Fruit fly (Drosophila melanogaster): ENCODE data around the gene Kcmf1.

Kcmf1 gene

dm6 chr3R:9027082-9027481 is 12.4 kb upstream of the Kcmf1 start (continued):
- no peak for TF ChIP-seq Hr39 (optimal IDR thresholded peaks at IDR 0.05)
- TF ChIP-seq CG4360 (GFP tag; IDR thresholded peaks at IDR 0.05): peak; percentile 36; the same call in 1 of the 2 replicates
- TF ChIP-seq Nf-YA (GFP tag; IDR thresholded peaks at IDR 0.05): peak; percentile 7; the same call in 1 of the 2 replicates
- peak in 1 of 2 experiments; percentile 75 for TF ChIP-seq Eip74EF (GFP tag; optimal IDR thresholded peaks at IDR 0.05)
- TF ChIP-seq az2 (GFP tag; optimal IDR thresholded peaks at IDR 0.05): no peak
- no peak for TF ChIP-seq CG8359 (GFP tag; optimal IDR thresholded peaks at IDR 0.05; ENCODE audit: borderline replicate concordance)
- no peak for TF ChIP-seq Tbp (GFP tag; optimal IDR thresholded peaks at IDR 0.05)
- TF ChIP-seq tap (tag; optimal IDR thresholded peaks at IDR 0.05): no peak
- TF ChIP-seq nerfin-1 (tag; optimal IDR thresholded peaks at IDR 0.05): peak; percentile 0
- TF ChIP-seq lilli (GFP tag; optimal IDR thresholded peaks at IDR 0.05): no peak
- TF ChIP-seq abd-A (tag; optimal IDR thresholded peaks at IDR 0.05): peak; percentile 73
- no peak for TF ChIP-seq gt (GFP tag; IDR thresholded peaks at IDR 0.05)
- no peak for TF ChIP-seq CG14050 (GFP tag; IDR thresholded peaks at IDR 0.05)
- no peak for TF ChIP-seq pzg (GFP tag; optimal IDR thresholded peaks at IDR 0.05)
- no peak for TF ChIP-seq gcm (GFP tag; optimal IDR thresholded peaks at IDR 0.05)
- peak; percentile 62; the same call in 1 of the 2 replicates for TF ChIP-seq vvl (GFP tag; IDR thresholded peaks at IDR 0.05)
- TF ChIP-seq CG12299 (tag; optimal IDR thresholded peaks at IDR 0.05): no peak
- TF ChIP-seq dmrt99B (tag; optimal IDR thresholded peaks at IDR 0.05): no peak
- TF ChIP-seq chinmo (GFP tag; IDR thresholded peaks at IDR 0.05; ENCODE audit: partially characterized antibody): 0 out of 4 replicates have a peak, but pooled peaks have one; percentile 29
- TF ChIP-seq grau (tag; optimal IDR thresholded peaks at IDR 0.05): no peak
- peak; percentile 18 for TF ChIP-seq ash1 (GFP tag; optimal IDR thresholded peaks at IDR 0.05)
- TF ChIP-seq cwo (GFP tag; optimal IDR thresholded peaks at IDR 0.05): peak; percentile 88
- no peak for TF ChIP-seq CG17568 (GFP tag; optimal IDR thresholded peaks at IDR 0.05)
- no peak for TF ChIP-seq corto (GFP tag; optimal IDR thresholded peaks at IDR 0.05)
- TF ChIP-seq Oaz (GFP tag; IDR thresholded peaks at IDR 0.05): no peak
- TF ChIP-seq pros (GFP tag; optimal IDR thresholded peaks at IDR 0.05): peak; percentile 62

dm6 chr3R:9024835-9025510 is 10.3 kb upstream of the Kcmf1 start:
- TF ChIP-seq pros (GFP tag; optimal IDR thresholded peaks at IDR 0.05) (peak; percentile 100), twi (tag; optimal IDR thresholded peaks at IDR 0.05) (peak; percentile 93), CG15479 (GFP tag; optimal IDR thresholded peaks at IDR 0.05) (peak; percentile 45), CG17568 (GFP tag; optimal IDR thresholded peaks at IDR 0.05) (no peak), Blimp-1 (GFP tag; optimal IDR thresholded peaks at IDR 0.05) (no peak), CG10274 (GFP tag; optimal IDR thresholded peaks at IDR 0.05) (no peak), Med (GFP tag) (peak; percentile 44), hth (optimal IDR thresholded peaks at IDR 0.05) (no peak), ase (GFP tag; IDR thresholded peaks at IDR 0.05) (peak; percentile 26; the same call in 1 of the 3 replicates), zen2 (GFP tag; IDR thresholded peaks at IDR 0.05; ENCODE audit: partially characterized antibody) (0 out of 3 replicates have a peak, but pooled peaks have one; percentile 14), HLHmδ (GFP tag; optimal IDR thresholded peaks at IDR 0.05) (peak; percentile 84), pb (GFP tag; optimal IDR thresholded peaks at IDR 0.05) (no peak), sqz (GFP tag; optimal IDR thresholded peaks at IDR 0.05) (peak; percentile 83), zen (tag; optimal IDR thresholded peaks at IDR 0.05) (peak; percentile 42), CG3163 (GFP tag; optimal IDR thresholded peaks at IDR 0.05) (no peak), ac (GFP tag; optimal IDR thresholded peaks at IDR 0.05) (peak; percentile 95), C15 (GFP tag; IDR thresholded peaks at IDR 0.05) (no peak), nerfin-1 (tag; optimal IDR thresholded peaks at IDR 0.05) (peak; percentile 20), da (GFP tag; optimal IDR thresholded peaks at IDR 0.05) (peak; percentile 75), sens (GFP tag) (peak; percentile 64), Oli (tag; optimal IDR thresholded peaks at IDR 0.05) (no peak), tll (GFP tag; optimal IDR thresholded peaks at IDR 0.05) (peak in 1 of 2 experiments; percentile 38), gfzf (GFP tag; optimal IDR thresholded peaks at IDR 0.05) (no peak), CG6765 (GFP tag; optimal IDR thresholded peaks at IDR 0.05) (no peak), oc (tag; optimal IDR thresholded peaks at IDR 0.05) (peak; percentile 50), E2f1 (GFP tag; IDR thresholded peaks at IDR 0.05) (no peak)
